Worm (Caenorhabditis elegans): ENCODE measurements around the gene F59C12.3.

DNA sequence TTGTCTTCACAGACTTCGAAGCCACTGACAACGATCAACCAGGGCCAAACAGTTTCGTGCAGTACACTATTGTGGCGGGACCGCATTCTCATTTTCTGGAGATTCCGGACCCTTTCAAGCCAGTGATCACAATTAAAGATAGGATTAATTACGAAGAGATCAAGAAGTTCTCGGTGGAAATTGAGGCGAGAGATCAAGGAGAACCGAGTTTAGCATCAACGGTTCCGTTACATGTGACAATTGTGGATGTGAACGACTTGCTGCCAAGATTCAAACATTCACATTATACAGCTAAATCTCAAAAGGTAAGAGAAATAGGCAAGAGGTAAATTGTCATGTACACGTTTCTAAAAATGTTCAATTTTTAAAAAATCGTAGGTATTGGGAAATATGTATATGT, 11.5 kb downstream of the F59C12.3 start:
- no peak for TF ChIP-seq F13C5.2 (tag; optimal IDR thresholded peaks at IDR 0.05)
- TF ChIP-seq flt-1 (GFP tag; IDR thresholded peaks at IDR 0.05), result no peak
- TF ChIP-seq ama-1 (optimal IDR thresholded peaks at IDR 0.05), result no peak
- TF ChIP-seq hmg-4 (GFP tag; optimal IDR thresholded peaks at IDR 0.05), result no peak
- TF ChIP-seq ceh-36 (tag; optimal IDR thresholded peaks at IDR 0.05), result no peak
- TF ChIP-seq ets-7 (tag; optimal IDR thresholded peaks at IDR 0.05), result no peak
- TF ChIP-seq sea-1 (GFP tag; conservative IDR thresholded peaks at IDR 0.05), result no peak

Measured in whole organism, early embryonic.